Fruit fly (Drosophila melanogaster) whole organism, embryonic: ENCODE results near the gene dpr3.

Source experiments
- Adf1 ChIP-seq: fragments of 200-800 bp; sonication (Bioruptor generic); IDR thresholded peaks from 2 replicates; pipeline ENCODE4 v1.3.6; 2022; ENCODE audit warnings: missing biosample characterization, missing genetic modification characterization
- CG10543 ChIP-seq: fragments of 200-800 bp; sonication (Bioruptor generic); optimal IDR thresholded peaks from 3 replicates; lab custom pipeline; 2017; ENCODE audit warnings: missing biosample characterization, mild to moderate bottlenecking, missing genetic modification characterization, moderate library complexity
- CG11085 ChIP-seq: fragments of 200-800 bp; sonication (Bioruptor generic); IDR thresholded peaks from 2 replicates; pipeline ENCODE4 v1.3.6; 2022; ENCODE audit warnings: missing biosample characterization, missing genetic modification characterization
- CG11093 ChIP-seq: fragments of 200-800 bp; sonication (Bioruptor generic); IDR thresholded peaks from 3 replicates; pipeline ENCODE4 v1.3.6; 2022; ENCODE audit warnings: missing biosample characterization, missing genetic modification characterization
- CG12155 ChIP-seq: fragments of 200-800 bp; sonication (Bioruptor generic); optimal IDR thresholded peaks from 3 replicates; lab custom pipeline; 2016; ENCODE audit warnings: missing biosample characterization, missing genetic modification characterization
- CG12659 ChIP-seq: fragments of 200-800 bp; sonication (Bioruptor generic); optimal IDR thresholded peaks from 3 replicates; lab custom pipeline; 2017; ENCODE audit warnings: mild to moderate bottlenecking, missing biosample characterization, missing genetic modification reagents, missing genetic modification characterization
- CG12744 ChIP-seq: fragments of 200-800 bp; sonication (Bioruptor generic); optimal IDR thresholded peaks from 2 replicates; lab custom pipeline; 2016; ENCODE audit warnings: missing biosample characterization, missing genetic modification characterization
- CG14965 ChIP-seq: fragments of 200-800 bp; sonication (Bioruptor generic); optimal IDR thresholded peaks from 2 replicates; lab custom pipeline; 2016; ENCODE audit warnings: missing biosample characterization, missing genetic modification characterization, borderline replicate concordance
- CG15514 ChIP-seq: fragments of 200-800 bp; sonication (Bioruptor generic); optimal IDR thresholded peaks from 3 replicates; lab custom pipeline; 2017; ENCODE audit warnings: missing biosample characterization, missing genetic modification characterization, mild to moderate bottlenecking, moderate library complexity, missing genetic modification reagents
- CG1603 ChIP-seq: fragments of 200-800 bp; sonication (Bioruptor generic); optimal IDR thresholded peaks from 2 replicates; lab custom pipeline; 2019; ENCODE audit warnings: missing biosample characterization, mild to moderate bottlenecking, missing genetic modification characterization, moderate library complexity
- CG17328 ChIP-seq: fragments of 200-800 bp; sonication (Bioruptor generic); IDR thresholded peaks from 2 replicates; pipeline ENCODE4 v1.3.6; 2022; ENCODE audit warnings: missing biosample characterization, missing genetic modification characterization
- CG2712 ChIP-seq: fragments of 200-800 bp; optimal IDR thresholded peaks from 3 replicates; lab custom pipeline; 2019; ENCODE audit warnings: missing biosample characterization, mild to moderate bottlenecking, missing genetic modification characterization, moderate library complexity
- CG30020 ChIP-seq: fragments of 200-800 bp; optimal IDR thresholded peaks from 2 replicates; lab custom pipeline; 2019; ENCODE audit warnings: missing biosample characterization, mild to moderate bottlenecking, missing genetic modification characterization, moderate library complexity
- CG31365 ChIP-seq: fragments of 200-800 bp; sonication (Bioruptor generic); optimal IDR thresholded peaks from 2 replicates; lab custom pipeline; 2018; ENCODE audit warnings: missing biosample characterization, mild to moderate bottlenecking, missing genetic modification characterization
- CG3163 ChIP-seq: fragments of 200-800 bp; sonication (Bioruptor generic); optimal IDR thresholded peaks from 3 replicates; lab custom pipeline; 2016; ENCODE audit warnings: missing biosample characterization, missing genetic modification characterization
- CG4404 ChIP-seq: fragments of 200-800 bp; sonication (Bioruptor generic); IDR thresholded peaks from 2 replicates; pipeline ENCODE4 v1.3.6; 2022; ENCODE audit warnings: missing biosample characterization, missing genetic modification characterization
- CG7786 ChIP-seq: fragments of 200-800 bp; sonication (Bioruptor generic); optimal IDR thresholded peaks from 2 replicates; lab custom pipeline; 2016; ENCODE audit warnings: missing biosample characterization, missing genetic modification characterization
- CG9817 ChIP-seq: fragments of 200-800 bp; sonication (Bioruptor generic); optimal IDR thresholded peaks from 2 replicates; lab custom pipeline; 2018; ENCODE audit warnings: missing biosample characterization, mild to moderate bottlenecking, missing genetic modification characterization, moderate library complexity
- D ChIP-seq, 2 experiments: fragments of 200-800 bp in 1 of 2; fragments of >200 bp in 1 of 2; sonication (Bioruptor generic) in 1 of 2; optimal IDR thresholded peaks; 2 replicates in 1 of 2; 3 replicates in 1 of 2; lab custom pipeline; 2017; ENCODE audit warnings: mild to moderate bottlenecking in 1 of 2, missing biosample characterization in 1 of 2, missing genetic modification characterization in 1 of 2, missing genetic modification reagents in 1 of 2
- D19B ChIP-seq: fragments of 200-800 bp; sonication (Bioruptor generic); optimal IDR thresholded peaks from 2 replicates; lab custom pipeline; 2017; ENCODE audit warnings: missing biosample characterization, mild to moderate bottlenecking, missing genetic modification characterization
- Doc2 ChIP-seq: fragments of 200-800 bp; sonication (Bioruptor generic); IDR thresholded peaks from 2 replicates; pipeline ENCODE4 v1.3.6; 2022; ENCODE audit warnings: missing biosample characterization, missing genetic modification characterization
- Ets65A ChIP-seq: fragments of 200-800 bp; sonication (Bioruptor generic); peaks from one replicate; lab custom pipeline; 2016; ENCODE audit warnings: missing biosample characterization, missing genetic modification characterization
- Fer2 ChIP-seq: fragments of 200-800 bp; sonication (Bioruptor generic); optimal IDR thresholded peaks from 2 replicates; lab custom pipeline; 2018; ENCODE audit warnings: missing biosample characterization, mild to moderate bottlenecking, missing genetic modification characterization, moderate library complexity
- Hand ChIP-seq: fragments of 200-800 bp; sonication (Bioruptor generic); optimal IDR thresholded peaks from 2 replicates; lab custom pipeline; 2017; ENCODE audit warnings: mild to moderate bottlenecking, missing biosample characterization, missing genetic modification reagents, missing genetic modification characterization
- Hsf ChIP-seq: fragments of 200-800 bp; sonication (Bioruptor generic); optimal IDR thresholded peaks from 3 replicates; lab custom pipeline; 2016; ENCODE audit warnings: missing biosample characterization, missing genetic modification characterization
- Jarid2 ChIP-seq: fragments of 200-800 bp; sonication (Bioruptor generic); optimal IDR thresholded peaks from 3 replicates; lab custom pipeline; 2017; ENCODE audit warnings: mild to moderate bottlenecking, missing biosample characterization, missing genetic modification reagents, missing genetic modification characterization
- Kr ChIP-seq: fragments of 200-800 bp; sonication (Bioruptor generic); optimal IDR thresholded peaks from 2 replicates; lab custom pipeline; 2017; ENCODE audit warnings: missing biosample characterization, mild to moderate bottlenecking, missing genetic modification characterization
- Mes4 ChIP-seq: fragments of 200-800 bp; sonication (Bioruptor generic); optimal IDR thresholded peaks from 2 replicates; lab custom pipeline; 2016; ENCODE audit warnings: missing biosample characterization, missing genetic modification characterization
- NC2β ChIP-seq: fragments of 200-800 bp; sonication (Bioruptor generic); optimal IDR thresholded peaks from 2 replicates; lab custom pipeline; 2016; ENCODE audit warnings: missing biosample characterization, missing genetic modification characterization
- Oli ChIP-seq: fragments of 200-800 bp; sonication (Bioruptor generic); optimal IDR thresholded peaks from 2 replicates; lab custom pipeline; 2018; ENCODE audit warnings: missing biosample characterization, mild to moderate bottlenecking, missing genetic modification characterization, moderate library complexity
- Poxn ChIP-seq: fragments of 200-800 bp; sonication (Bioruptor generic); IDR thresholded peaks from 2 replicates; pipeline ENCODE4 v1.3.6; 2022; ENCODE audit warnings: missing biosample characterization, missing genetic modification characterization
- Rx ChIP-seq: fragments of 200-800 bp; sonication (Bioruptor generic); IDR thresholded peaks from 2 replicates; pipeline ENCODE4 v1.3.6; 2022; ENCODE audit warnings: missing biosample characterization, missing genetic modification characterization
- Scr ChIP-seq: fragments of 200-800 bp; sonication (Bioruptor generic); IDR thresholded peaks from 2 replicates; pipeline ENCODE4 v1.3.6; 2022; ENCODE audit warnings: missing biosample characterization, missing genetic modification characterization; ENCODE audit not compliant: partially characterized antibody
- Sox102F ChIP-seq: fragments of 200-800 bp; sonication (Bioruptor generic); optimal IDR thresholded peaks from 2 replicates; lab custom pipeline; 2018; ENCODE audit warnings: missing biosample characterization, mild to moderate bottlenecking, missing genetic modification characterization, moderate library complexity
- btn ChIP-seq: fragments of 200-800 bp; sonication (Bioruptor generic); optimal IDR thresholded peaks from 2 replicates; lab custom pipeline; 2016; ENCODE audit warnings: missing biosample characterization, missing genetic modification characterization
- chm ChIP-seq: fragments of 200-800 bp; sonication (Bioruptor generic); IDR thresholded peaks from 2 replicates; pipeline ENCODE4 v1.3.6; 2022; ENCODE audit warnings: missing biosample characterization, missing genetic modification characterization
- ci ChIP-seq: fragments of 200-800 bp; sonication (Bioruptor generic); IDR thresholded peaks from 3 replicates; pipeline ENCODE4 v1.3.6; 2022; ENCODE audit warnings: missing biosample characterization, missing genetic modification characterization
- dmrt11E ChIP-seq: fragments of 200-800 bp; sonication (Bioruptor generic); optimal IDR thresholded peaks from 3 replicates; lab custom pipeline; 2018; ENCODE audit warnings: missing biosample characterization, mild to moderate bottlenecking, missing genetic modification characterization, moderate library complexity
- esg ChIP-seq: fragments of 200-800 bp; sonication (Bioruptor generic); conservative IDR thresholded peaks from 2 replicates; pipeline ENCODE4 v1.3.6; 2022; ENCODE audit warnings: missing biosample characterization, missing genetic modification characterization
- eve ChIP-seq, 2 experiments: fragments of >200 bp; optimal IDR thresholded peaks; 2 replicates each; lab custom pipeline; 2017; ENCODE audit warnings: missing biosample characterization in 2 of 2, missing genetic modification characterization in 2 of 2
- fd3F ChIP-seq: fragments of 200-800 bp; sonication (Bioruptor generic); optimal IDR thresholded peaks from 2 replicates; lab custom pipeline; 2018; ENCODE audit warnings: missing biosample characterization, mild to moderate bottlenecking, missing genetic modification characterization, moderate library complexity
- gt ChIP-seq: fragments of 200-800 bp; sonication (Bioruptor generic); IDR thresholded peaks from 2 replicates; pipeline ENCODE4 v1.3.6; 2022; ENCODE audit warnings: missing biosample characterization, missing genetic modification characterization
- kay ChIP-seq: fragments of 200-800 bp; sonication (Bioruptor generic); optimal IDR thresholded peaks from 2 replicates; lab custom pipeline; 2016; ENCODE audit warnings: missing biosample characterization, missing genetic modification characterization
- klu ChIP-seq: fragments of 200-800 bp; sonication (Bioruptor generic); IDR thresholded peaks from 2 replicates; pipeline ENCODE4 v1.3.6; 2022; ENCODE audit warnings: missing biosample characterization, missing genetic modification characterization
- lmd ChIP-seq: fragments of 200-800 bp; sonication (Bioruptor generic); IDR thresholded peaks from 2 replicates; pipeline ENCODE4 v1.3.6; 2022; ENCODE audit warnings: missing biosample characterization, missing genetic modification characterization
- luna ChIP-seq: fragments of 200-800 bp; sonication (Bioruptor generic); optimal IDR thresholded peaks from 2 replicates; lab custom pipeline; 2016; ENCODE audit warnings: missing biosample characterization, missing genetic modification characterization
- mam ChIP-seq: fragments of 200-800 bp; sonication (Bioruptor generic); optimal IDR thresholded peaks from 3 replicates; lab custom pipeline; 2016; ENCODE audit warnings: missing biosample characterization, missing genetic modification characterization
- mirr ChIP-seq: fragments of 200-800 bp; sonication (Bioruptor generic); optimal IDR thresholded peaks from 3 replicates; lab custom pipeline; 2018; ENCODE audit warnings: missing biosample characterization, mild to moderate bottlenecking, missing genetic modification characterization
- pita ChIP-seq: fragments of 200-800 bp; sonication (Bioruptor generic); optimal IDR thresholded peaks from 2 replicates; lab custom pipeline; 2017; ENCODE audit warnings: missing biosample characterization, mild to moderate bottlenecking, missing genetic modification characterization
- psq ChIP-seq: fragments of 200-800 bp; sonication (Bioruptor generic); optimal IDR thresholded peaks from 2 replicates; lab custom pipeline; 2017; ENCODE audit warnings: missing biosample characterization, missing genetic modification characterization
- salm ChIP-seq: fragments of 200-800 bp; sonication (Bioruptor generic); optimal IDR thresholded peaks from 2 replicates; lab custom pipeline; 2018; ENCODE audit warnings: missing biosample characterization, mild to moderate bottlenecking, missing genetic modification characterization

dpr3 gene

DNA sequence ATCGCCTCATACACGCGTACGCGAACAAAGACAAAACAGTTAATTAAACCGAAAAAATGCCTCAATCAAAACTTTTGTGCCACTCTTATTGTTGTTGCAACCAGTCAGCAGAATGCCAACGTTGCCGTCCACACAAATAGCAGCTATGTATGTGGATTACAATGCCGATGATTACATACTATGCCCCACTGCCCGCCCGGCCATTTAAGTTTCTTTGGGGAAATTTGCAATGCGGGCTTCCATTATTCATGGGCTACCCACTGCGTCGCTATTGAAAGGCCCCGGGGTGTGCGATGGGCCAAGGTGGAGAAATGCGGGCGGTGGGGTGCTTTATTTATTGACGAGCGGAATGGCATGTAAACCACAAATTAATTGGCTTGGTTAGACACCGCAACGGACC is 25.3 kb downstream of the dpr3 start (continued):
- TF ChIP-seq CG9817 (tag; lab: Kevin White, UChicago) (no peak), CG31365 (tag; lab: Kevin White, UChicago) (no peak), D (optimal IDR thresholded peaks at IDR 0.05; lab: Kevin White, UChicago) (no peak), D (GFP tag; optimal IDR thresholded peaks at IDR 0.05; lab: Kevin White, UChicago) (no peak), kay (no peak), mam (no peak), CG17328 (GFP tag; lab: Robert Waterston, UW) (0 out of 2 replicates have a peak, but pooled peaks have one; percentile 22), CG12744 (no peak), Hand (GFP tag; lab: Kevin White, UChicago) (no peak), luna (no peak), gt (GFP tag; lab: Robert Waterston, UW) (0 out of 2 replicates have a peak, but pooled peaks have one; percentile 14), dmrt11E (tag; lab: Kevin White, UChicago) (no peak), klu (GFP tag; lab: Robert Waterston, UW) (no peak), Adf1 (GFP tag; lab: Robert Waterston, UW) (no peak), CG3163 (GFP tag; lab: Kevin White, UChicago) (no peak), CG11093 (GFP tag; lab: Robert Waterston, UW) (0 out of 3 replicates have a peak, but pooled peaks have one; percentile 40), esg (GFP tag; lab: Robert Waterston, UW) (no peak), CG4404 (GFP tag; lab: Robert Waterston, UW) (0 out of 2 replicates have a peak, but pooled peaks have one; percentile 21), chm (GFP tag; lab: Robert Waterston, UW) (no peak), fd3F (GFP tag; lab: Kevin White, UChicago) (no peak), Kr (GFP tag; lab: Kevin White, UChicago) (no peak), ci (GFP tag; lab: Robert Waterston, UW) (peak; percentile 50; the same call in 2 of the 3 replicates), Hsf (GFP tag; lab: Kevin White, UChicago) (no peak), Fer2 (tag; lab: Kevin White, UChicago) (no peak), CG12659 (no peak), Mes4 (GFP tag; lab: Kevin White, UChicago) (no peak), lmd (GFP tag; lab: Robert Waterston, UW) (0 out of 2 replicates have a peak, but pooled peaks have one; percentile 22), CG11085 (no peak), NC2β (GFP tag; lab: Kevin White, UChicago) (no peak), Poxn (no peak), Jarid2 (GFP tag; lab: Kevin White, UChicago) (no peak), Sox102F (peak; percentile 50), mirr (no peak), CG14965 (GFP tag; lab: Kevin White, UChicago) (no peak), Rx (no peak), btn (GFP tag; lab: Kevin White, UChicago) (no peak), CG15514 (GFP tag; lab: Kevin White, UChicago) (no peak), CG1603 (tag; lab: Kevin White, UChicago) (peak; percentile 56), pita (GFP tag; lab: Kevin White, UChicago) (no peak), CG7786 (GFP tag; lab: Kevin White, UChicago) (no peak), Ets65A (GFP tag; lab: Kevin White, UChicago) (peak; percentile 17), CG12155 (no peak), CG10543 (no peak), Doc2 (GFP tag; lab: Robert Waterston, UW) (no peak), CG2712 (no peak), eve (GFP tag; optimal IDR thresholded peaks at IDR 0.05; lab: Kevin White, UChicago) (no peak), D19B (GFP tag; lab: Kevin White, UChicago) (no peak), CG30020 (tag; lab: Kevin White, UChicago) (no peak), Oli (tag; lab: Kevin White, UChicago) (peak; percentile 32), Scr (GFP tag; lab: Robert Waterston, UW) (no peak), psq (GFP tag; lab: Kevin White, UChicago) (no peak), salm (tag; lab: Kevin White, UChicago) (no peak)
